Worm (Caenorhabditis elegans) whole organism, L4 larva: ENCODE measurements around the gene ccnk-1.

ENCODE experiments used
- F10B5.3 ChIP-seq: sonication (generic microtip); optimal IDR thresholded peaks from 2 replicates; lab custom pipeline; 2016; ENCODE audit warnings: mild to moderate bottlenecking, missing genetic modification characterization, missing compliant biosample characterization
- F37D6.2 ChIP-seq: sonication (generic microtip); optimal IDR thresholded peaks from 2 replicates; lab custom pipeline; 2016; ENCODE audit warnings: mild to moderate bottlenecking, missing genetic modification characterization, missing compliant biosample characterization
- F44E2.7 ChIP-seq: fragments of 200-800 bp; sonication (Bioruptor generic); IDR thresholded peaks from 2 replicates; pipeline ENCODE4 v2.1.2; 2022; ENCODE audit warnings: missing genetic modification characterization, missing compliant biosample characterization
- T20F7.1 ChIP-seq: fragments of 200-800 bp; sonication (Bioruptor generic); optimal IDR thresholded peaks from 2 replicates; lab custom pipeline; 2018; ENCODE audit warnings: mild to moderate bottlenecking, missing genetic modification characterization, missing compliant biosample characterization
- Y105C5A.15 ChIP-seq: fragments of 200-800 bp; sonication (Bioruptor generic); IDR thresholded peaks from 2 replicates; pipeline ENCODE4 v1.3.6; 2022; ENCODE audit warnings: missing genetic modification characterization, missing compliant biosample characterization
- Y5F2A.4 ChIP-seq: fragments of 200-800 bp; sonication (Bioruptor generic); optimal IDR thresholded peaks from 2 replicates; lab custom pipeline; 2018; ENCODE audit warnings: mild to moderate bottlenecking, missing genetic modification characterization, missing compliant biosample characterization
- ZK337.2 ChIP-seq: fragments of 200-800 bp; sonication (Bioruptor generic); IDR thresholded peaks from 2 replicates; pipeline ENCODE4 v1.3.6; 2022; ENCODE audit warnings: missing genetic modification reagents, missing genetic modification characterization, missing compliant biosample characterization
- aha-1 ChIP-seq: fragments of 150-350 bp; peaks from one replicate; lab custom pipeline; 2014; ENCODE audit warnings: missing biosample characterization, missing genetic modification characterization
- aly-2 ChIP-seq: sonication (generic microtip); optimal IDR thresholded peaks from 2 replicates; lab custom pipeline; 2018; ENCODE audit warnings: missing biosample characterization, missing genetic modification characterization
- attf-4 ChIP-seq: sonication (generic microtip); optimal IDR thresholded peaks from 3 replicates; lab custom pipeline; 2017; ENCODE audit warnings: missing biosample characterization, missing genetic modification characterization
- ceh-28 ChIP-seq: fragments of 150-350 bp; optimal IDR thresholded peaks from 2 replicates; lab custom pipeline; 2014; ENCODE audit warnings: missing biosample characterization, missing genetic modification reagents, missing genetic modification characterization
- ceh-32 ChIP-seq: sonication (generic microtip); optimal IDR thresholded peaks from 2 replicates; lab custom pipeline; 2016; ENCODE audit warnings: mild to moderate bottlenecking, missing genetic modification characterization, missing compliant biosample characterization; ENCODE audit not compliant: poor library complexity
- ceh-44 ChIP-seq: fragments of 200-800 bp; sonication (Bioruptor generic); IDR thresholded peaks from 2 replicates; pipeline ENCODE4 v1.3.6; 2022; ENCODE audit warnings: missing genetic modification reagents, missing genetic modification characterization, missing compliant biosample characterization
- ceh-62 ChIP-seq: sonication (generic microtip); optimal IDR thresholded peaks from 2 replicates; lab custom pipeline; 2017; ENCODE audit warnings: missing biosample characterization, missing genetic modification characterization
- daf-12 ChIP-seq: fragments of 150-350 bp; optimal IDR thresholded peaks from 2 replicates; lab custom pipeline; 2014; ENCODE audit warnings: missing biosample characterization, missing genetic modification reagents, missing genetic modification characterization
- daf-19 ChIP-seq: fragments of 200-800 bp; sonication (Bioruptor generic); conservative IDR thresholded peaks from 2 replicates; pipeline ENCODE4 v1.3.6; 2022; ENCODE audit warnings: missing genetic modification characterization, missing compliant biosample characterization
- daf-8 ChIP-seq: fragments of 200-800 bp; sonication (Bioruptor generic); IDR thresholded peaks from 2 replicates; pipeline ENCODE4 v1.3.6; 2022; ENCODE audit warnings: missing genetic modification characterization, missing compliant biosample characterization
- dmd-8 ChIP-seq: fragments of 200-800 bp; sonication (Bioruptor generic); IDR thresholded peaks from 2 replicates; pipeline ENCODE4 v1.3.6; 2022; ENCODE audit warnings: missing genetic modification characterization, missing compliant biosample characterization
- dmd-9 ChIP-seq: fragments of 200-800 bp; sonication (Bioruptor generic); IDR thresholded peaks from 2 replicates; pipeline ENCODE4 v1.3.6; 2022; ENCODE audit warnings: missing genetic modification reagents, missing genetic modification characterization, missing compliant biosample characterization
- dpl-1 ChIP-seq: fragments of 150-350 bp; optimal IDR thresholded peaks from 2 replicates; lab custom pipeline; 2014; ENCODE audit warnings: missing biosample characterization, missing genetic modification reagents, missing genetic modification characterization
- duxl-1 ChIP-seq: sonication (generic microtip); optimal IDR thresholded peaks from 2 replicates; lab custom pipeline; 2016; ENCODE audit warnings: mild to moderate bottlenecking, missing genetic modification characterization, moderate library complexity, missing compliant biosample characterization; ENCODE audit not compliant: poor library complexity
- fkh-10 ChIP-seq: fragments of 150-350 bp; optimal IDR thresholded peaks from 2 replicates; lab custom pipeline; 2014; ENCODE audit warnings: missing biosample characterization, missing genetic modification reagents, missing genetic modification characterization
- gei-8 ChIP-seq: fragments of 200-800 bp; sonication (Bioruptor generic); optimal IDR thresholded peaks from 2 replicates; lab custom pipeline; 2018; ENCODE audit warnings: mild to moderate bottlenecking, missing genetic modification characterization, missing compliant biosample characterization
- hif-1 ChIP-seq, 2 experiments: sonication (generic microtip); optimal IDR thresholded peaks; 2 replicates each; lab custom pipeline; 2016 to 2017; ENCODE audit warnings: missing compliant biosample characterization in 2 of 2, missing genetic modification characterization in 2 of 2, missing genetic modification reagents in 2 of 2, missing genotype in 2 of 2, mild to moderate bottlenecking in 1 of 2
- hlh-11 ChIP-seq: fragments of 200-800 bp; sonication (Bioruptor generic); optimal IDR thresholded peaks from 2 replicates; lab custom pipeline; 2018; ENCODE audit warnings: mild to moderate bottlenecking, missing genetic modification characterization, missing compliant biosample characterization
- hlh-30 ChIP-seq: sonication (generic microtip); optimal IDR thresholded peaks from 2 replicates; lab custom pipeline; 2017; ENCODE audit warnings: antibody characterized with exemption, mild to moderate bottlenecking, missing genetic modification characterization, missing compliant biosample characterization; ENCODE audit not compliant: insufficient read depth
- jun-1 ChIP-seq: fragments of 150-350 bp; optimal IDR thresholded peaks from 2 replicates; lab custom pipeline; 2014; ENCODE audit warnings: missing biosample characterization, missing genetic modification reagents, missing genetic modification characterization
- lim-7 ChIP-seq: fragments of 200-800 bp; sonication (Bioruptor generic); IDR thresholded peaks from 2 replicates; pipeline ENCODE4 v1.3.6; 2022; ENCODE audit warnings: missing genetic modification characterization, missing compliant biosample characterization
- lin-13 ChIP-seq: fragments of 150-350 bp; optimal IDR thresholded peaks from 2 replicates; lab custom pipeline; 2014; ENCODE audit warnings: missing biosample characterization, missing genetic modification reagents, missing genetic modification characterization
- lin-29 ChIP-seq: fragments of 200-800 bp; sonication (Bioruptor generic); IDR thresholded peaks from 2 replicates; pipeline ENCODE4 v1.3.6; 2022; ENCODE audit warnings: missing genetic modification reagents, missing genetic modification characterization, missing compliant biosample characterization
- lin-38 ChIP-seq: fragments of 200-800 bp; sonication (Bioruptor generic); IDR thresholded peaks from 2 replicates; pipeline ENCODE4 v1.3.6; 2022; ENCODE audit warnings: missing genetic modification reagents, missing genetic modification characterization, missing compliant biosample characterization
- madf-9 ChIP-seq: fragments of 200-800 bp; sonication (Bioruptor generic); conservative IDR thresholded peaks from 2 replicates; pipeline ENCODE4 v1.3.6; 2022; ENCODE audit warnings: missing genetic modification reagents, missing genetic modification characterization, missing compliant biosample characterization
- mdl-1 ChIP-seq, 2 experiments: fragments of 150-350 bp in 1 of 2; sonication (generic microtip) in 1 of 2; optimal IDR thresholded peaks; 2 replicates each; lab custom pipeline; 2014 to 2017; ENCODE audit warnings: missing biosample characterization in 2 of 2, missing genetic modification characterization in 2 of 2
- mep-1 ChIP-seq: fragments of 150-350 bp; sonication (generic microtip); optimal IDR thresholded peaks from 3 replicates; lab custom pipeline; 2014; ENCODE audit warnings: missing biosample characterization, missing genetic modification characterization
- mxl-2 ChIP-seq: fragments of 200-800 bp; sonication (Bioruptor generic); conservative IDR thresholded peaks from 2 replicates; pipeline ENCODE4 v1.3.6; 2022; ENCODE audit warnings: missing genetic modification reagents, missing genetic modification characterization, missing compliant biosample characterization
- mxl-3 ChIP-seq: fragments of 200-800 bp; sonication (Bioruptor generic); optimal IDR thresholded peaks from 2 replicates; lab custom pipeline; 2018; ENCODE audit warnings: mild to moderate bottlenecking, missing genetic modification characterization, missing compliant biosample characterization
- nhr-102 ChIP-seq: sonication (generic microtip); optimal IDR thresholded peaks from 2 replicates; lab custom pipeline; 2016; ENCODE audit warnings: mild to moderate bottlenecking, missing genetic modification characterization, moderate library complexity, missing compliant biosample characterization
- nhr-11 ChIP-seq: fragments of 150-350 bp; optimal IDR thresholded peaks from 2 replicates; lab custom pipeline; 2014; ENCODE audit warnings: missing biosample characterization, missing genetic modification characterization
- nhr-237 ChIP-seq: sonication (generic microtip); optimal IDR thresholded peaks from 2 replicates; lab custom pipeline; 2017; ENCODE audit warnings: missing biosample characterization, missing genetic modification characterization
- nhr-28 ChIP-seq: fragments of 150-350 bp; optimal IDR thresholded peaks from 2 replicates; lab custom pipeline; 2014; ENCODE audit warnings: missing biosample characterization, missing genetic modification characterization
- nhr-6 ChIP-seq: fragments of 150-350 bp; optimal IDR thresholded peaks from 2 replicates; lab custom pipeline; 2014; ENCODE audit warnings: missing biosample characterization, missing genetic modification characterization
- pha-4 ChIP-seq, 2 experiments: fragments of 150-350 bp in 1 of 2; fragments of 200-800 bp in 1 of 2; sonication (Bioruptor generic) in 1 of 2; IDR thresholded peaks in 1 of 2; optimal IDR thresholded peaks in 1 of 2; 2 replicates each; pipeline versions ENCODE4 v1.3.6 to Lab custom; 2014 to 2022; ENCODE audit warnings: missing genetic modification characterization in 2 of 2, missing genetic modification reagents in 2 of 2, missing biosample characterization in 1 of 2, missing compliant biosample characterization in 1 of 2
- php-3 ChIP-seq: fragments of 200-800 bp; sonication (Bioruptor generic); IDR thresholded peaks from 2 replicates; pipeline ENCODE4 v1.3.6; 2022; ENCODE audit warnings: missing genetic modification reagents, missing genetic modification characterization, missing compliant biosample characterization
- rbr-2 ChIP-seq: sonication (generic microtip); optimal IDR thresholded peaks from 2 replicates; lab custom pipeline; 2016; ENCODE audit warnings: missing genotype, missing genetic modification characterization, missing compliant biosample characterization
- saeg-2 ChIP-seq: fragments of 200-800 bp; sonication (Bioruptor generic); IDR thresholded peaks from 2 replicates; pipeline ENCODE4 v1.3.6; 2022; ENCODE audit warnings: missing genetic modification reagents, missing genetic modification characterization, missing compliant biosample characterization
- set-16 ChIP-seq: fragments of 200-800 bp; sonication (Bioruptor generic); IDR thresholded peaks from 2 replicates; pipeline ENCODE4 v1.3.6; 2022; ENCODE audit warnings: missing genetic modification reagents, missing genetic modification characterization, missing compliant biosample characterization
- snpc-4 ChIP-seq: fragments of 150-350 bp; optimal IDR thresholded peaks from 2 replicates; lab custom pipeline; 2014; ENCODE audit warnings: missing biosample characterization, missing genetic modification characterization
- spr-1 ChIP-seq: sonication (generic microtip); optimal IDR thresholded peaks from 2 replicates; lab custom pipeline; 2016; ENCODE audit warnings: mild to moderate bottlenecking, missing genetic modification characterization, missing compliant biosample characterization
- tra-1 ChIP-seq: fragments of 200-800 bp; sonication (Bioruptor generic); IDR thresholded peaks from 2 replicates; pipeline ENCODE4 v1.3.6; 2022; ENCODE audit warnings: missing genetic modification reagents, missing genetic modification characterization, missing compliant biosample characterization
- zag-1 ChIP-seq: fragments of 150-350 bp; optimal IDR thresholded peaks from 2 replicates; lab custom pipeline; 2014; ENCODE audit warnings: missing biosample characterization, missing genetic modification characterization
- zfp-3 ChIP-seq: fragments of 200-800 bp; sonication (Bioruptor generic); conservative IDR thresholded peaks from 2 replicates; pipeline ENCODE4 v1.3.6; 2022; ENCODE audit warnings: missing genetic modification reagents, missing genetic modification characterization, missing compliant biosample characterization
- zip-2 ChIP-seq: fragments of 150-350 bp; optimal IDR thresholded peaks from 2 replicates; lab custom pipeline; 2014; ENCODE audit warnings: missing biosample characterization, missing genetic modification characterization
- ztf-7 ChIP-seq: fragments of 150-350 bp; optimal IDR thresholded peaks from 2 replicates; lab custom pipeline; 2014; ENCODE audit warnings: missing biosample characterization, missing genetic modification characterization

The ccnk-1 gene

DNA sequence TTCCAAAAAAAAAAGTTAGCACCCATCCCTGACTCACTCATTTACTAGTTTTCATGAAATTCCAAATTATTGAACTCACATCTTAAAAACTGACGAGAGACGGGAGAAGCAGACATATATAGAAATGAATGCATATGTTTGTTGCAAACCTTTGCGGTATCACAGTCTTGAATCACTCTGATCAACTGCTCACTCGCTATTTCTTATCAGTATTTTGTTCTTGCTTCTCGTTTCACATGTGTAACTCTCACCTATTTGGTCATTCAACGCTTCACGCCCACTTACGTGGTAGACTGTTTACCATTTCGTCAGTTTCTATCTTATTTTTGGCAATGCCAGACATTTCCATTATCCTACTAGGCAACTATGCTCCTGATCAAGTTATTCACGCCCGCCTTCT is 28.4 kb downstream of the ccnk-1 start, which contains the start of gene C54G10.1 (continued):
- no peak for TF ChIP-seq T20F7.1 (GFP tag; lab: Kevin White, UChicago)
- TF ChIP-seq aly-2 (tag; lab: Kevin White, UChicago) = no peak
- TF ChIP-seq F10B5.3 (tag; lab: Kevin White, UChicago) = no peak
- TF ChIP-seq mdl-1 (tag; optimal IDR thresholded peaks at IDR 0.05; lab: Kevin White, UChicago) = no peak
- no peak for TF ChIP-seq lin-29
- no peak for TF ChIP-seq lin-38 (GFP tag; lab: Robert Waterston, UW)
- no peak for TF ChIP-seq lin-13 (GFP tag; lab: Kevin White, UChicago)
- no peak for TF ChIP-seq Y5F2A.4 (GFP tag; lab: Kevin White, UChicago)
- no peak for TF ChIP-seq snpc-4 (tag; lab: Kevin White, UChicago)
- TF ChIP-seq dmd-8 (GFP tag; lab: Robert Waterston, UW) = no peak
- TF ChIP-seq mxl-2 (GFP tag; lab: Robert Waterston, UW) = no peak
- TF ChIP-seq ZK337.2 (GFP tag; lab: Robert Waterston, UW) = no peak
- TF ChIP-seq nhr-102 = no peak
- no peak for TF ChIP-seq ceh-62 (tag; lab: Kevin White, UChicago)
- no peak for TF ChIP-seq nhr-11 (tag; lab: Kevin White, UChicago)
- no peak for TF ChIP-seq daf-12 (tag; lab: Kevin White, UChicago)
- TF ChIP-seq attf-4 (tag; lab: Kevin White, UChicago) = no peak
- no peak for TF ChIP-seq daf-8
- TF ChIP-seq saeg-2 (GFP tag; lab: Robert Waterston, UW) = no peak
- TF ChIP-seq Y105C5A.15 = no peak
- TF ChIP-seq mxl-3 (GFP tag; lab: Kevin White, UChicago) = no peak
- TF ChIP-seq tra-1 = no peak
- no peak for TF ChIP-seq spr-1 (tag; lab: Kevin White, UChicago)
- no peak for TF ChIP-seq zag-1
- no peak for TF ChIP-seq duxl-1 (tag; lab: Kevin White, UChicago)
- TF ChIP-seq hlh-30 (tag; lab: Kevin White, UChicago) = peak; percentile 34
- peak; percentile 38 for TF ChIP-seq nhr-6 (tag; lab: Kevin White, UChicago)
- peak; percentile 75 for TF ChIP-seq nhr-28 (tag; lab: Kevin White, UChicago)
- TF ChIP-seq fkh-10 (GFP tag; lab: Kevin White, UChicago) = no peak
- TF ChIP-seq aha-1 (tag; lab: Kevin White, UChicago) = no peak
- TF ChIP-seq jun-1 (tag; lab: Kevin White, UChicago) = no peak
- TF ChIP-seq php-3 (GFP tag; lab: Robert Waterston, UW) = no peak
- no peak for TF ChIP-seq madf-9 (GFP tag; lab: Robert Waterston, UW)
- no peak for TF ChIP-seq zfp-3 (GFP tag; lab: Robert Waterston, UW)
- no peak for TF ChIP-seq daf-19
- TF ChIP-seq ztf-7 (tag; lab: Kevin White, UChicago) = no peak
- TF ChIP-seq ceh-28 = no peak
- no peak for TF ChIP-seq dmd-9
- TF ChIP-seq set-16 = no peak
- TF ChIP-seq F44E2.7 = no peak
- TF ChIP-seq mep-1 = no peak
- no peak for TF ChIP-seq lim-7 (GFP tag; lab: Robert Waterston, UW)
- TF ChIP-seq hif-1 (tag; optimal IDR thresholded peaks at IDR 0.05; lab: Kevin White, UChicago) = no peak
- no peak for TF ChIP-seq ceh-44 (GFP tag; lab: Robert Waterston, UW)
- TF ChIP-seq hlh-11 (tag; lab: Kevin White, UChicago) = peak; percentile 78
- TF ChIP-seq pha-4 (GFP tag; IDR thresholded peaks at IDR 0.05; lab: Robert Waterston, UW) = no peak
- TF ChIP-seq pha-4 (tag; optimal IDR thresholded peaks at IDR 0.05; lab: Kevin White, UChicago) = no peak
- TF ChIP-seq zip-2 (tag; lab: Kevin White, UChicago) = no peak
- TF ChIP-seq gei-8 (GFP tag; lab: Kevin White, UChicago) = no peak
- no peak for TF ChIP-seq rbr-2 (tag; lab: Kevin White, UChicago)
- TF ChIP-seq nhr-237 (tag; lab: Kevin White, UChicago) = no peak
- no peak for TF ChIP-seq dpl-1 (GFP tag; lab: Kevin White, UChicago)
- TF ChIP-seq F37D6.2 (tag; lab: Kevin White, UChicago) = no peak
- no peak for TF ChIP-seq ceh-32 (tag; lab: Kevin White, UChicago)
